Worm (Caenorhabditis elegans) whole organism, L4/young adult: ENCODE results near the gene cyp-35A3.

Experiments
- W03F9.2 ChIP-seq: fragments of 150-350 bp; optimal IDR thresholded peaks from 2 replicates; lab custom pipeline; 2014; ENCODE audit warnings: missing biosample characterization, missing genetic modification characterization
- dao-5 ChIP-seq: sonication (generic microtip); optimal IDR thresholded peaks from 2 replicates; lab custom pipeline; 2016; ENCODE audit warnings: missing genotype, missing genetic modification characterization, moderate library complexity, missing compliant biosample characterization
- him-1 ChIP-seq: sonication (generic microtip); optimal IDR thresholded peaks from 2 replicates; lab custom pipeline; 2016; ENCODE audit warnings: missing genotype, missing genetic modification reagents, missing genetic modification characterization, missing compliant biosample characterization

DNA sequence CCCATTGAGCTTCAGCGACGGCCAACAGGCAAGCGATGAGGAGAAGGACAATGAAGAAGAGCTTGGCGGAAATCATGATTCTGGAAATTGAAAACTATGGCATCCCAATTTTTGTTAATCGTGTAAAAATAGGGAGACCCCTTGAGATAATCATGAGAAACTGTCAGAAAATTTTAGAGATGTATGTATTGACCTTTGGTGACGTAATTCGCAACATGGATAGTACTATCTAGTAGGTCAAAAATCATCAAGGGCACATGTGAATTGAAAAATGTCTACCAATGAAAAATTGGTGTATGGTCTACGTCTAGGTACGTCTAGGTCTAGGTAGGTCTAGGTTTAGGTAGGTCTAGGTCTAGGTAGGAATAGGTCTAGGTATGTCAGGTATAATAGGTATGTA, 43.4 kb upstream of the cyp-35A3 start, which contains the start of gene nlp-34:
- TF ChIP-seq dao-5 (tag; lab: Kevin White, UChicago) (no peak), him-1 (tag; lab: Kevin White, UChicago) (no peak), W03F9.2 (tag; lab: Kevin White, UChicago) (no peak)
